Worm (Caenorhabditis elegans) whole organism, mixed stage, embryonic: Measurements from ENCODE around the gene mlh-1.
A peak's percentile ranks its signal among the peaks of the same experiment; 100 is the strongest.

Source experiments
- M03D4.4 ChIP-seq: sonication (generic microtip); optimal IDR thresholded peaks from 2 replicates; lab custom pipeline; 2017; ENCODE audit warnings: mild to moderate bottlenecking, missing genetic modification characterization, missing compliant biosample characterization
- bed-3 ChIP-seq: fragments of 200-800 bp; sonication (Bioruptor generic); optimal IDR thresholded peaks from 3 replicates; lab custom pipeline; 2018; ENCODE audit warnings: mild to moderate bottlenecking, missing genetic modification characterization, moderate library complexity, missing compliant biosample characterization
- blmp-1 ChIP-seq: fragments of 150-350 bp; optimal IDR thresholded peaks from 2 replicates; lab custom pipeline; 2014; ENCODE audit warnings: missing biosample characterization, missing genetic modification characterization
- ceh-39 ChIP-seq: fragments of 150-350 bp; optimal IDR thresholded peaks from 2 replicates; lab custom pipeline; 2014; ENCODE audit warnings: missing biosample characterization, missing genetic modification characterization
- ceh-43 ChIP-seq: fragments of 200-800 bp; sonication (Bioruptor generic); optimal IDR thresholded peaks from 2 replicates; lab custom pipeline; 2018; ENCODE audit warnings: mild to moderate bottlenecking, missing genetic modification characterization, moderate library complexity, missing compliant biosample characterization
- ceh-83 ChIP-seq: fragments of 200-800 bp; sonication (Bioruptor generic); optimal IDR thresholded peaks from 2 replicates; lab custom pipeline; 2018; ENCODE audit warnings: mild to moderate bottlenecking, missing genetic modification characterization, missing compliant biosample characterization
- ces-1 ChIP-seq: fragments of 150-350 bp; optimal IDR thresholded peaks from 2 replicates; lab custom pipeline; 2014; ENCODE audit warnings: missing biosample characterization, missing genetic modification reagents, missing genetic modification characterization
- cnd-1 ChIP-seq: fragments of 200-800 bp; sonication (Bioruptor generic); optimal IDR thresholded peaks from 2 replicates; lab custom pipeline; 2018; ENCODE audit warnings: mild to moderate bottlenecking, missing genetic modification characterization, missing compliant biosample characterization
- drap-1 ChIP-seq: fragments of 200-800 bp; sonication (Bioruptor generic); optimal IDR thresholded peaks from 3 replicates; lab custom pipeline; 2018; ENCODE audit warnings: mild to moderate bottlenecking, missing genetic modification characterization, missing compliant biosample characterization
- elt-1 ChIP-seq: sonication (generic microtip); optimal IDR thresholded peaks from 2 replicates; lab custom pipeline; 2017; ENCODE audit warnings: missing genetic modification characterization, mild to moderate bottlenecking, missing compliant biosample characterization, antibody characterized with exemption, moderate library complexity, borderline replicate concordance; ENCODE audit not compliant: insufficient read depth
- elt-3 ChIP-seq: fragments of 150-350 bp; optimal IDR thresholded peaks from 2 replicates; lab custom pipeline; 2014; ENCODE audit warnings: missing biosample characterization, missing genetic modification characterization
- flh-1 ChIP-seq: fragments of 200-800 bp; sonication (Bioruptor generic); optimal IDR thresholded peaks from 2 replicates; lab custom pipeline; 2018; ENCODE audit warnings: mild to moderate bottlenecking, missing genetic modification characterization, moderate library complexity, missing compliant biosample characterization
- ham-2 ChIP-seq: fragments of 200-800 bp; sonication (Bioruptor generic); optimal IDR thresholded peaks from 2 replicates; lab custom pipeline; 2018; ENCODE audit warnings: mild to moderate bottlenecking, missing genetic modification characterization, missing compliant biosample characterization
- hlh-1 ChIP-seq: fragments of 150-350 bp; optimal IDR thresholded peaks from 2 replicates; lab custom pipeline; 2014; ENCODE audit warnings: missing biosample characterization, missing genetic modification reagents, missing genetic modification characterization
- lin-13 ChIP-seq: fragments of 150-350 bp; optimal IDR thresholded peaks from 2 replicates; lab custom pipeline; 2014; ENCODE audit warnings: missing biosample characterization, missing genetic modification characterization
- lin-32 ChIP-seq: fragments of 200-800 bp; sonication (Bioruptor generic); optimal IDR thresholded peaks from 2 replicates; lab custom pipeline; 2018; ENCODE audit warnings: mild to moderate bottlenecking, missing genetic modification characterization, missing compliant biosample characterization
- lsy-2 ChIP-seq: fragments of 150-350 bp; optimal IDR thresholded peaks from 2 replicates; lab custom pipeline; 2014; ENCODE audit warnings: missing biosample characterization, missing genetic modification characterization
- mab-5 ChIP-seq: fragments of 150-350 bp; optimal IDR thresholded peaks from 2 replicates; lab custom pipeline; 2014; ENCODE audit warnings: missing biosample characterization, missing genetic modification characterization
- mep-1 ChIP-seq: fragments of 150-350 bp; optimal IDR thresholded peaks from 2 replicates; lab custom pipeline; 2017; ENCODE audit warnings: missing biosample characterization, missing genetic modification reagents, missing genetic modification characterization, inconsistent platforms
- mls-2 ChIP-seq: sonication (generic microtip); optimal IDR thresholded peaks from 2 replicates; lab custom pipeline; 2016; ENCODE audit warnings: mild to moderate bottlenecking, missing genetic modification characterization, moderate library complexity, missing compliant biosample characterization
- nhr-12 ChIP-seq: fragments of 150-350 bp; optimal IDR thresholded peaks from 2 replicates; lab custom pipeline; 2014; ENCODE audit warnings: missing biosample characterization, missing genetic modification characterization
- nhr-2 ChIP-seq: fragments of 150-350 bp; optimal IDR thresholded peaks from 2 replicates; lab custom pipeline; 2014; ENCODE audit warnings: missing biosample characterization, missing genetic modification characterization
- nhr-237 ChIP-seq: fragments of 150-350 bp; optimal IDR thresholded peaks from 2 replicates; lab custom pipeline; 2014; ENCODE audit warnings: missing biosample characterization, missing genetic modification characterization
- nhr-28 ChIP-seq: fragments of 150-350 bp; optimal IDR thresholded peaks from 2 replicates; lab custom pipeline; 2014; ENCODE audit warnings: missing biosample characterization, missing genetic modification characterization
- nhr-76 ChIP-seq: sonication (generic microtip); optimal IDR thresholded peaks from 2 replicates; lab custom pipeline; 2017; ENCODE audit warnings: missing biosample characterization, missing genetic modification characterization
- pha-4 ChIP-seq: fragments of 150-350 bp; optimal IDR thresholded peaks from 2 replicates; lab custom pipeline; 2018; ENCODE audit warnings: missing biosample characterization, missing genetic modification reagents, missing genetic modification characterization
- sem-2 ChIP-seq: fragments of 200-800 bp; sonication (Bioruptor generic); optimal IDR thresholded peaks from 2 replicates; lab custom pipeline; 2018; ENCODE audit warnings: mild to moderate bottlenecking, missing genetic modification characterization, missing compliant biosample characterization
- snpc-4 ChIP-seq: fragments of 150-350 bp; optimal IDR thresholded peaks from 2 replicates; lab custom pipeline; 2014; ENCODE audit warnings: missing biosample characterization, missing genetic modification characterization
- sptf-1 ChIP-seq: sonication (generic microtip); optimal IDR thresholded peaks from 2 replicates; lab custom pipeline; 2017; ENCODE audit warnings: mild to moderate bottlenecking, missing genetic modification characterization, moderate library complexity, missing compliant biosample characterization
- tbx-8 ChIP-seq: fragments of 200-800 bp; sonication (Bioruptor generic); optimal IDR thresholded peaks from 2 replicates; lab custom pipeline; 2018; ENCODE audit warnings: mild to moderate bottlenecking, missing genetic modification characterization, moderate library complexity, missing compliant biosample characterization
- unc-120 ChIP-seq: sonication (generic microtip); optimal IDR thresholded peaks from 2 replicates; lab custom pipeline; 2017; ENCODE audit warnings: missing genetic modification characterization, missing compliant biosample characterization; ENCODE audit not compliant: poor library complexity, severe bottlenecking
- unc-39 ChIP-seq: fragments of 150-350 bp; optimal IDR thresholded peaks from 2 replicates; lab custom pipeline; 2014; ENCODE audit warnings: missing biosample characterization, missing genetic modification characterization
- unc-62 ChIP-seq: fragments of 150-350 bp; optimal IDR thresholded peaks from 2 replicates; lab custom pipeline; 2014; ENCODE audit warnings: missing biosample characterization, missing genetic modification reagents, missing genetic modification characterization
- zip-8 ChIP-seq: fragments of 150-350 bp; optimal IDR thresholded peaks from 2 replicates; lab custom pipeline; 2014; ENCODE audit warnings: missing biosample characterization, missing genetic modification characterization
- ztf-11 ChIP-seq: fragments of 150-350 bp; optimal IDR thresholded peaks from 2 replicates; lab custom pipeline; 2014; ENCODE audit warnings: missing biosample characterization, missing genetic modification characterization

Gene mlh-1

DNA sequence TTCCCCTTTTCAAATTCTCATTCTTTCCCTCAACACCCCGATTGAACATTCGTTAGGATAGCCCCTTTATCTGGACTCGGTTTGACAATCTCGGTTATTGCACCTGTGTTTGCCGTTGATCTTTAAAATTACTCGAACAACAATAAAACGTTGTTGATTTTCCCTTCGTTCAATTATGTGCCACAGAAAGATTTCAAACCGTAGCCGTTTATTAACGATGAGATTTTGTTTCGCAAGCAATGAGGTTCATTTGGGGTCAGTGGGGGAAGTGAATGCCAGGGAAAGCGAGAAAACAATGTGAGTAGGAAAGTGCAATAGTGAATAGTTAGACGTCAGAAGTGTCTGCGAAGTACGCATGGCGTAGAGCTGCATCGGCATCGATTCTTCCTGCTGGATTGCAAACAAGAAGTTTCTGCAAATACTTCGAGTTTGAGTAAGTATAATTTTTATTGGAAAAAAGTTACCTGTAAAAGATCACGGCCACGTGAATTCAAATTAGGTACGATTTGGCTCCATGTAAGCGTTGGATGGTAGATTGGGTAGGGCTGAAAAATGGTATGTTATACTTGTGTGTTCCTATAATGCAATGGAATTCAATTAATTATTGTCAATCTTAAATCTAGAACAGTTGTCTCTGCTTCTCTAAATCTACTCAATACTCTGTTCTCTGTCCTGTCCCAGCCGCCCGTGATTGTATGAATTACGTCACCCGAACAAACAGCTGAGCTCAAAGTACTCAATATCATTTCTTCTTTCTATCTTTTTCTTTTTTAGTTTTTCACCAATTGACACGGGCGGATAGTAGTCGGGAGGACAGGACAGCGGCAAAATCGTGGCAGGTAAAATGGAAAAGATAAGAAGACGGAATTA lies 49.6 kb downstream of the mlh-1 start, which contains the start of gene kel-3:
kel-3 (plus strand) TSS at position 328 of the 870 bp plus-strand sequence.
- TF ChIP-seq ces-1 (GFP tag; lab: Kevin White, UChicago) (no peak), lin-32 (GFP tag; lab: Kevin White, UChicago) (no peak), nhr-2 (tag; lab: Kevin White, UChicago) (no peak), sem-2 (GFP tag; lab: Kevin White, UChicago) (no peak), ceh-83 (GFP tag; lab: Kevin White, UChicago) (no peak), nhr-237 (tag; lab: Kevin White, UChicago) (no peak), ceh-39 (tag; lab: Kevin White, UChicago) (no peak), unc-39 (no peak), ham-2 (GFP tag; lab: Kevin White, UChicago) (no peak), lsy-2 (peak; percentile 8), tbx-8 (GFP tag; lab: Kevin White, UChicago) (no peak), nhr-12 (tag; lab: Kevin White, UChicago) (no peak), hlh-1 (tag; lab: Kevin White, UChicago) (peak; percentile 45), mab-5 (tag; lab: Kevin White, UChicago) (no peak), flh-1 (GFP tag; lab: Kevin White, UChicago) (no peak), blmp-1 (tag; lab: Kevin White, UChicago) (no peak), elt-1 (no peak), nhr-76 (tag; lab: Kevin White, UChicago) (no peak), snpc-4 (tag; lab: Kevin White, UChicago) (no peak), zip-8 (tag; lab: Kevin White, UChicago) (no peak), unc-62 (GFP tag; lab: Kevin White, UChicago) (peak; percentile 54), lin-13 (no peak), unc-120 (no peak), sptf-1 (tag; lab: Kevin White, UChicago) (peak; percentile 1), nhr-28 (tag; lab: Kevin White, UChicago) (no peak), cnd-1 (tag; lab: Kevin White, UChicago) (no peak), pha-4 (no peak), ceh-43 (GFP tag; lab: Kevin White, UChicago) (no peak), ztf-11 (no peak)

DNA sequence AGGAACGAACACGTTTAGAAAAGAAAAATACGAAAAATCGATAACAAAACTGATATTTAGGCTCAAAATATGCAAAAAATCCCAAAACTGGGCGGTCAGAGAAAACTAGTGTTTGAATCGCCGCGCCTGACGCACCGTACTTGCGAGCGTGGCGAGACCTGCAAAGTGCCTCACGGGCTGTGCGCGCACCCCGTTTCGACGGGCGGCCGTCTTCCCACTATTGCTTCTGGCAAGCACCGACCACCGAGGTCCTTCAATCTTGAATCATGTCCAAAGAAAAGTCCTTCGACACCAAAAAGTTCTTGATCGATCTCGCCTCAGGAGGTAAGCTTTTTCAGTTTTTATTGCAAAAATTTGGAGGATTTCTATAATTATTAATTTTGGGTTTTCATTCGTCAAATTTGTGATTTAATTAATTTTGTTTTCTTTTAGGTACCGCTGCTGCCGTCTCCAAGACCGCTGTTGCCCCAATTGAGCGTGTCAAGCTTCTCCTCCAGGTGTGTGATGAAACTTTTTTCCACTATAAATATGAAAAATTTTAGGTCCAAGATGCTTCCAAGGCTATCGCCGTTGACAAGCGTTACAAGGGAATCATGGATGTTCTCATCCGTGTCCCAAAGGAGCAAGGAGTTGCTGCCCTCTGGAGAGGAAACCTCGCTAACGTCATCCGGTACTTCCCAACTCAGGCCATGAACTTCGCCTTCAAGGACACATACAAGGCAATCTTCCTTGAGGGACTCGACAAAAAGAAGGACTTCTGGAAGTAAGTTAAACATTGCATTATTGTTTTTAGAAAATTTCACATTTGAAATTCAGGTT lies 51.2 kb downstream of the mlh-1 start, which contains the start of gene ant-1.1:
ant-1.1 (plus strand) TSS at position 199 of the 819 bp plus-strand sequence.
- TF ChIP-seq nhr-12 (tag; lab: Kevin White, UChicago): no peak
- peak; percentile 94 for TF ChIP-seq nhr-237 (tag; lab: Kevin White, UChicago)
- TF ChIP-seq sptf-1 (tag; lab: Kevin White, UChicago): peak; percentile 82
- peak; percentile 86 for TF ChIP-seq unc-120
- TF ChIP-seq elt-3: no peak
- TF ChIP-seq lin-32 (GFP tag; lab: Kevin White, UChicago): peak; percentile 16
- no peak for TF ChIP-seq snpc-4 (tag; lab: Kevin White, UChicago)
- peak; percentile 49 for TF ChIP-seq hlh-1 (tag; lab: Kevin White, UChicago)
- TF ChIP-seq tbx-8 (GFP tag; lab: Kevin White, UChicago): no peak
- TF ChIP-seq ztf-11: no peak
- no peak for TF ChIP-seq mab-5 (tag; lab: Kevin White, UChicago)
- peak; percentile 99 for TF ChIP-seq lsy-2
- no peak for TF ChIP-seq sem-2 (GFP tag; lab: Kevin White, UChicago)
- no peak for TF ChIP-seq blmp-1 (tag; lab: Kevin White, UChicago)
- TF ChIP-seq cnd-1 (tag; lab: Kevin White, UChicago): peak; percentile 21
- TF ChIP-seq lin-13: peak; percentile 90
- TF ChIP-seq ham-2 (GFP tag; lab: Kevin White, UChicago): peak; percentile 6
- TF ChIP-seq drap-1 (GFP tag; lab: Kevin White, UChicago): peak; percentile 56
- peak; percentile 65 for TF ChIP-seq ceh-83 (GFP tag; lab: Kevin White, UChicago)
- peak; percentile 38 for TF ChIP-seq nhr-2 (tag; lab: Kevin White, UChicago)
- peak; percentile 18 for TF ChIP-seq bed-3 (GFP tag; lab: Kevin White, UChicago)
- no peak for TF ChIP-seq zip-8 (tag; lab: Kevin White, UChicago)
- TF ChIP-seq elt-1: no peak
- TF ChIP-seq mep-1 (tag; lab: Kevin White, UChicago): peak; percentile 83
- no peak for TF ChIP-seq flh-1 (GFP tag; lab: Kevin White, UChicago)
- TF ChIP-seq M03D4.4 (tag; lab: Kevin White, UChicago): peak; percentile 50
- TF ChIP-seq ceh-39 (tag; lab: Kevin White, UChicago): peak; percentile 54
- peak; percentile 91 for TF ChIP-seq pha-4
- TF ChIP-seq nhr-76 (tag; lab: Kevin White, UChicago): no peak
- TF ChIP-seq ces-1 (GFP tag; lab: Kevin White, UChicago): peak; percentile 42
- TF ChIP-seq unc-39: no peak
- TF ChIP-seq unc-62 (GFP tag; lab: Kevin White, UChicago): no peak
- TF ChIP-seq nhr-28 (tag; lab: Kevin White, UChicago): no peak
- peak; percentile 37 for TF ChIP-seq ceh-43 (GFP tag; lab: Kevin White, UChicago)
- peak; percentile 74 for TF ChIP-seq mls-2 (tag; lab: Kevin White, UChicago)
